Worm (Caenorhabditis elegans): ENCODE results near the gene F20B6.5.

DNA sequence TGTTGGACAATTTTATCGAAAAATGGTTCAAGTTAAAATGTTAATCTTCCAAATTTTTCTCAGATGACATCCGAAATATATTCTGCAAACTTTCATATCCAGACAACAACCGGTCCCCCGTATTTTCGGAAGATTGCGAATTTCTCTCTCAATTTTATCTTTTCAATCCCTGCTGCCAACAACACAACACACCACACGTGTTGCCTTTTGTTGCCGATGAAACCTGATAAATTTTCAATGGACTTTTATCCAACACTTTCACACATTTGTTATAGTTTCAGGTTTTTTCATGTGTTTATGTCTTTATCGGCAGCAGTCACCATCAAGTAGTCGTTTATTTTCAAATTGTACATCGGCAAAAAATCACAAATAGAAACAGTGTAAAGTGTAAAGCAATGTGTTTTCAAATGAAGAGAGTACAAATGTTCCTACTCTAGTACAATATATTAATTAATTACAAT is 46.5 kb upstream of the F20B6.5 start:
- TF ChIP-seq dao-5 (tag; optimal IDR thresholded peaks at IDR 0.05) (no peak), W03F9.2 (tag; optimal IDR thresholded peaks at IDR 0.05) (no peak)
